Fruit fly (Drosophila melanogaster) whole organism, embryonic: ENCODE measurements around the gene CG15696.
A peak's percentile ranks its signal among the peaks of the same experiment; 100 is the strongest.

Experiments used
- CG12071 ChIP-seq: fragments of 200-800 bp; sonication (Bioruptor generic); optimal IDR thresholded peaks from 3 replicates; lab custom pipeline; 2018; ENCODE audit warnings: missing biosample characterization, mild to moderate bottlenecking, missing genetic modification characterization
- CG13296 ChIP-seq: fragments of 200-800 bp; sonication (Bioruptor generic); optimal IDR thresholded peaks from 3 replicates; lab custom pipeline; 2018; ENCODE audit warnings: missing biosample characterization, mild to moderate bottlenecking, missing genetic modification characterization
- CG13894 ChIP-seq: fragments of 200-800 bp; sonication (Bioruptor generic); optimal IDR thresholded peaks from 3 replicates; lab custom pipeline; 2018; ENCODE audit warnings: missing biosample characterization, mild to moderate bottlenecking, missing genetic modification characterization, moderate library complexity
- CG1647 ChIP-seq: fragments of 200-800 bp; sonication (Bioruptor generic); optimal IDR thresholded peaks from 3 replicates; lab custom pipeline; 2016; ENCODE audit warnings: missing biosample characterization, missing genetic modification characterization
- CG16779 ChIP-seq: fragments of 200-800 bp; sonication (Bioruptor generic); IDR thresholded peaks from 2 replicates; pipeline ENCODE4 v1.3.6; 2022; ENCODE audit warnings: missing biosample characterization, missing genetic modification characterization
- CG2129 ChIP-seq: fragments of 200-800 bp; sonication (Bioruptor generic); IDR thresholded peaks from 2 replicates; pipeline ENCODE4 v1.3.6; 2022; ENCODE audit warnings: missing biosample characterization, missing genetic modification characterization; ENCODE audit not compliant: partially characterized antibody
- CG2875 ChIP-seq: fragments of 200-800 bp; sonication (Bioruptor generic); optimal IDR thresholded peaks from 2 replicates; lab custom pipeline; 2017; ENCODE audit warnings: missing biosample characterization, mild to moderate bottlenecking, missing genetic modification characterization, missing genetic modification reagents
- CG31388 ChIP-seq: fragments of 200-800 bp; sonication (Bioruptor generic); optimal IDR thresholded peaks from 2 replicates; lab custom pipeline; 2016; ENCODE audit warnings: missing biosample characterization, missing genetic modification characterization
- CG32767 ChIP-seq: fragments of 200-800 bp; sonication (Bioruptor generic); IDR thresholded peaks from 2 replicates; pipeline ENCODE4 v1.3.6; 2022; ENCODE audit warnings: missing biosample characterization, missing genetic modification characterization
- CG42726 ChIP-seq: fragments of 200-800 bp; sonication (Bioruptor generic); IDR thresholded peaks from 2 replicates; pipeline ENCODE4 v1.3.6; 2022; ENCODE audit warnings: missing biosample characterization, missing genetic modification characterization; ENCODE audit not compliant: partially characterized antibody
- CG4404 ChIP-seq: fragments of 200-800 bp; sonication (Bioruptor generic); IDR thresholded peaks from 2 replicates; pipeline ENCODE4 v1.3.6; 2022; ENCODE audit warnings: missing biosample characterization, missing genetic modification characterization
- CG7839 ChIP-seq: fragments of 200-800 bp; sonication (Bioruptor generic); optimal IDR thresholded peaks from 3 replicates; lab custom pipeline; 2018; ENCODE audit warnings: missing biosample characterization, mild to moderate bottlenecking, missing genetic modification characterization, moderate library complexity
- CG8281 ChIP-seq: fragments of 200-800 bp; sonication (Bioruptor generic); optimal IDR thresholded peaks from 2 replicates; lab custom pipeline; 2018; ENCODE audit warnings: missing biosample characterization, mild to moderate bottlenecking, missing genetic modification characterization, moderate library complexity
- Chrac-16 ChIP-seq: fragments of 200-800 bp; sonication (Bioruptor generic); optimal IDR thresholded peaks from 3 replicates; lab custom pipeline; 2016; ENCODE audit warnings: missing biosample characterization, missing genetic modification characterization
- CrebB ChIP-seq: fragments of 200-800 bp; sonication (Bioruptor generic); optimal IDR thresholded peaks from 3 replicates; lab custom pipeline; 2018; ENCODE audit warnings: missing biosample characterization, mild to moderate bottlenecking, missing genetic modification characterization
- Doc2 ChIP-seq: fragments of 200-800 bp; sonication (Bioruptor generic); IDR thresholded peaks from 2 replicates; pipeline ENCODE4 v1.3.6; 2022; ENCODE audit warnings: missing biosample characterization, missing genetic modification characterization
- Dp ChIP-seq: fragments of 200-800 bp; sonication (Bioruptor generic); optimal IDR thresholded peaks from 2 replicates; lab custom pipeline; 2018; ENCODE audit warnings: missing biosample characterization, mild to moderate bottlenecking, missing genetic modification characterization, moderate library complexity
- E2f2 ChIP-seq: fragments of 200-800 bp; sonication (Bioruptor generic); IDR thresholded peaks from 2 replicates; pipeline ENCODE4 v1.3.6; 2022; ENCODE audit warnings: missing biosample characterization, missing genetic modification characterization
- Ets65A ChIP-seq: fragments of 200-800 bp; sonication (Bioruptor generic); peaks from one replicate; lab custom pipeline; 2016; ENCODE audit warnings: missing biosample characterization, missing genetic modification characterization
- Fer3 ChIP-seq: fragments of 200-800 bp; sonication (Bioruptor generic); optimal IDR thresholded peaks from 2 replicates; lab custom pipeline; 2018; ENCODE audit warnings: missing biosample characterization, mild to moderate bottlenecking, missing genetic modification characterization, moderate library complexity
- Gug ChIP-seq: fragments of 200-800 bp; sonication (Bioruptor generic); IDR thresholded peaks from 4 replicates; pipeline ENCODE4 v1.3.6; 2022; ENCODE audit warnings: missing biosample characterization, missing genetic modification characterization
- HLH54F ChIP-seq: fragments of 200-800 bp; sonication (Bioruptor generic); optimal IDR thresholded peaks from 3 replicates; lab custom pipeline; 2016; ENCODE audit warnings: missing biosample characterization, missing genetic modification characterization
- HmgZ ChIP-seq: fragments of 200-800 bp; sonication (Bioruptor generic); optimal IDR thresholded peaks from 2 replicates; lab custom pipeline; 2018; ENCODE audit warnings: missing biosample characterization, mild to moderate bottlenecking, missing genetic modification characterization
- MBD-R2 ChIP-seq: fragments of 200-800 bp; sonication (Bioruptor generic); IDR thresholded peaks from 2 replicates; pipeline ENCODE4 v1.3.6; 2022; ENCODE audit warnings: missing biosample characterization, missing genetic modification characterization
- MESR4 ChIP-seq: fragments of 200-800 bp; sonication (Bioruptor generic); optimal IDR thresholded peaks from 2 replicates; lab custom pipeline; 2018; ENCODE audit warnings: missing biosample characterization, mild to moderate bottlenecking, missing genetic modification characterization, moderate library complexity
- Max ChIP-seq: fragments of 200-800 bp; sonication (Bioruptor generic); optimal IDR thresholded peaks from 2 replicates; lab custom pipeline; 2016; ENCODE audit warnings: missing biosample characterization, mild to moderate bottlenecking, missing genetic modification characterization
- Mes4 ChIP-seq: fragments of 200-800 bp; sonication (Bioruptor generic); optimal IDR thresholded peaks from 2 replicates; lab custom pipeline; 2016; ENCODE audit warnings: missing biosample characterization, missing genetic modification characterization
- Myb ChIP-seq: fragments of 200-800 bp; sonication (Bioruptor generic); optimal IDR thresholded peaks from 2 replicates; lab custom pipeline; 2016; ENCODE audit warnings: missing biosample characterization, missing genetic modification characterization
- Sox100B ChIP-seq: fragments of 200-800 bp; sonication (Bioruptor generic); optimal IDR thresholded peaks from 3 replicates; lab custom pipeline; 2018; ENCODE audit warnings: missing biosample characterization, mild to moderate bottlenecking, missing genetic modification characterization
- Sry-β ChIP-seq: fragments of 200-800 bp; sonication (Bioruptor generic); optimal IDR thresholded peaks from 2 replicates; lab custom pipeline; 2018; ENCODE audit warnings: missing biosample characterization, mild to moderate bottlenecking, missing genetic modification characterization, moderate library complexity
- Xrp1 ChIP-seq: fragments of 200-800 bp; sonication (Bioruptor generic); IDR thresholded peaks from 2 replicates; pipeline ENCODE4 v1.3.6; 2022; ENCODE audit warnings: missing biosample characterization, missing genetic modification characterization
- al ChIP-seq: fragments of 200-800 bp; sonication (Bioruptor generic); IDR thresholded peaks from 2 replicates; pipeline ENCODE4 v1.3.6; 2022; ENCODE audit warnings: missing biosample characterization, missing genetic modification characterization
- btn ChIP-seq: fragments of 200-800 bp; sonication (Bioruptor generic); optimal IDR thresholded peaks from 2 replicates; lab custom pipeline; 2016; ENCODE audit warnings: missing biosample characterization, missing genetic modification characterization
- croc ChIP-seq: fragments of 200-800 bp; sonication (Bioruptor generic); conservative IDR thresholded peaks from 3 replicates; pipeline ENCODE4 v1.3.6; 2022; ENCODE audit warnings: missing biosample characterization, missing genetic modification characterization
- crp ChIP-seq, 2 experiments: fragments of 200-800 bp; sonication (Bioruptor generic); optimal IDR thresholded peaks; 2 replicates in 1 of 2; 3 replicates in 1 of 2; lab custom pipeline; 2017; ENCODE audit warnings: missing biosample characterization in 2 of 2, missing genetic modification characterization in 2 of 2, mild to moderate bottlenecking in 1 of 2, moderate library complexity in 1 of 2
- dm ChIP-seq: fragments of 200-800 bp; sonication (Bioruptor generic); optimal IDR thresholded peaks from 3 replicates; lab custom pipeline; 2016; ENCODE audit warnings: missing biosample characterization, missing genetic modification characterization
- fd96Cb ChIP-seq: fragments of 200-800 bp; sonication (Bioruptor generic); optimal IDR thresholded peaks from 2 replicates; lab custom pipeline; 2018; ENCODE audit warnings: missing biosample characterization, mild to moderate bottlenecking, missing genetic modification characterization, moderate library complexity
- gfzf ChIP-seq: fragments of 200-800 bp; sonication (Bioruptor generic); optimal IDR thresholded peaks from 2 replicates; lab custom pipeline; 2016; ENCODE audit warnings: missing biosample characterization, mild to moderate bottlenecking, missing genetic modification characterization, moderate library complexity
- lmd ChIP-seq: fragments of 200-800 bp; sonication (Bioruptor generic); IDR thresholded peaks from 2 replicates; pipeline ENCODE4 v1.3.6; 2022; ENCODE audit warnings: missing biosample characterization, missing genetic modification characterization
- luna ChIP-seq: fragments of 200-800 bp; sonication (Bioruptor generic); optimal IDR thresholded peaks from 2 replicates; lab custom pipeline; 2016; ENCODE audit warnings: missing biosample characterization, missing genetic modification characterization
- mam ChIP-seq: fragments of 200-800 bp; sonication (Bioruptor generic); optimal IDR thresholded peaks from 3 replicates; lab custom pipeline; 2016; ENCODE audit warnings: missing biosample characterization, missing genetic modification characterization
- pita ChIP-seq: fragments of 200-800 bp; sonication (Bioruptor generic); optimal IDR thresholded peaks from 2 replicates; lab custom pipeline; 2017; ENCODE audit warnings: missing biosample characterization, mild to moderate bottlenecking, missing genetic modification characterization
- psq ChIP-seq: fragments of 200-800 bp; sonication (Bioruptor generic); optimal IDR thresholded peaks from 2 replicates; lab custom pipeline; 2017; ENCODE audit warnings: missing biosample characterization, missing genetic modification characterization
- pzg ChIP-seq: fragments of 200-800 bp; sonication (Bioruptor generic); optimal IDR thresholded peaks from 3 replicates; lab custom pipeline; 2018; ENCODE audit warnings: missing biosample characterization, mild to moderate bottlenecking, missing genetic modification characterization, moderate library complexity
- repo ChIP-seq: fragments of 200-800 bp; sonication (Bioruptor generic); optimal IDR thresholded peaks from 2 replicates; lab custom pipeline; 2016; ENCODE audit warnings: missing biosample characterization, missing genetic modification characterization
- trem ChIP-seq: fragments of 200-800 bp; optimal IDR thresholded peaks from 3 replicates; lab custom pipeline; 2019; ENCODE audit warnings: missing biosample characterization, mild to moderate bottlenecking, missing genetic modification characterization, moderate library complexity
- wor ChIP-seq: fragments of 200-800 bp; sonication (Bioruptor generic); IDR thresholded peaks from 2 replicates; pipeline ENCODE4 v1.3.6; 2022; ENCODE audit warnings: missing biosample characterization, missing genetic modification characterization

The CG15696 gene

dm6 chr3R:20830153-20830695 is 16.6 kb upstream of the CG15696 start, which contains the start of gene Adss (continued):
- TF ChIP-seq gfzf (peak; percentile 87), CG16779 (GFP tag; lab: Robert Waterston, UW) (0 out of 2 replicates have a peak, but pooled peaks have one; percentile 56), CrebB (no peak), Mes4 (GFP tag; lab: Kevin White, UChicago) (no peak), CG2875 (no peak)

- TF ChIP-seq CG1647 (GFP tag; lab: Kevin White, UChicago), result no peak
- TF ChIP-seq CG2129 (GFP tag; lab: Robert Waterston, UW), result no peak
- no peak for TF ChIP-seq CG32767 (GFP tag; lab: Robert Waterston, UW)
- TF ChIP-seq repo (GFP tag; lab: Kevin White, UChicago), result no peak
- no peak for TF ChIP-seq HLH54F (GFP tag; lab: Kevin White, UChicago)
- TF ChIP-seq Dp, result peak; percentile 10
- TF ChIP-seq Ets65A (GFP tag; lab: Kevin White, UChicago), result peak; percentile 52
- TF ChIP-seq CG13296 (GFP tag; lab: Kevin White, UChicago), result no peak
- peak; percentile 18 for TF ChIP-seq E2f2 (GFP tag; lab: Robert Waterston, UW)
- TF ChIP-seq al (GFP tag; lab: Robert Waterston, UW), result no peak
- peak; percentile 9 for TF ChIP-seq pzg (GFP tag; lab: Kevin White, UChicago)
- TF ChIP-seq Doc2 (GFP tag; lab: Robert Waterston, UW), result no peak
- no peak for TF ChIP-seq wor (GFP tag; lab: Robert Waterston, UW)
- TF ChIP-seq crp (GFP tag; optimal IDR thresholded peaks at IDR 0.05; lab: Kevin White, UChicago), result peak; percentile 14 to 80
- TF ChIP-seq MESR4, result peak; percentile 7
- peak; percentile 38; the same call in 1 of the 2 replicates for TF ChIP-seq MBD-R2
- TF ChIP-seq btn (GFP tag; lab: Kevin White, UChicago), result no peak
- TF ChIP-seq Myb, result peak; percentile 58
Measured at dm6 chr3R:20830963-20831362, 15.9 kb upstream of the CG15696 start, which contains the start of gene CG31223. Gene CG31223, plus strand, starts transcription at chr3R:20831127.

- TF ChIP-seq HmgZ (tag; lab: Kevin White, UChicago) (peak; percentile 28), Xrp1 (no peak), fd96Cb (tag; lab: Kevin White, UChicago) (no peak), Gug (GFP tag; lab: Robert Waterston, UW) (no peak), Chrac-16 (GFP tag; lab: Kevin White, UChicago) (no peak), CG7839 (tag; lab: Kevin White, UChicago) (no peak), dm (GFP tag; lab: Kevin White, UChicago) (no peak), Ets65A (GFP tag; lab: Kevin White, UChicago) (no peak), lmd (GFP tag; lab: Robert Waterston, UW) (peak; percentile 23; the same call in 1 of the 2 replicates), CG42726 (GFP tag; lab: Robert Waterston, UW) (no peak), CG8281 (tag; lab: Kevin White, UChicago) (no peak), CG31388 (GFP tag; lab: Kevin White, UChicago) (no peak), trem (tag; lab: Kevin White, UChicago) (peak; percentile 33), CG13894 (tag; lab: Kevin White, UChicago) (peak; percentile 3), CG12071 (GFP tag; lab: Kevin White, UChicago) (peak; percentile 18), CG4404 (GFP tag; lab: Robert Waterston, UW) (no peak), HLH54F (GFP tag; lab: Kevin White, UChicago) (peak; percentile 35), Max (GFP tag; lab: Kevin White, UChicago) (no peak), Fer3 (tag; lab: Kevin White, UChicago) (no peak), pita (GFP tag; lab: Kevin White, UChicago) (no peak), luna (no peak), mam (GFP tag; lab: Kevin White, UChicago) (no peak), Sox100B (no peak), psq (GFP tag; lab: Kevin White, UChicago) (no peak), Sry-β (GFP tag; lab: Kevin White, UChicago) (no peak), croc (GFP tag; lab: Robert Waterston, UW) (no peak)
Measured at dm6 chr3R:20832689-20833524, 14.0 kb upstream of the CG15696 start, which contains the start of gene Synd. Gene Synd, plus strand, starts transcription at chr3R:20832799.
